Worm (Caenorhabditis elegans): Measurements from ENCODE around the gene T25B9.8.

The T25B9.8 gene

DNA sequence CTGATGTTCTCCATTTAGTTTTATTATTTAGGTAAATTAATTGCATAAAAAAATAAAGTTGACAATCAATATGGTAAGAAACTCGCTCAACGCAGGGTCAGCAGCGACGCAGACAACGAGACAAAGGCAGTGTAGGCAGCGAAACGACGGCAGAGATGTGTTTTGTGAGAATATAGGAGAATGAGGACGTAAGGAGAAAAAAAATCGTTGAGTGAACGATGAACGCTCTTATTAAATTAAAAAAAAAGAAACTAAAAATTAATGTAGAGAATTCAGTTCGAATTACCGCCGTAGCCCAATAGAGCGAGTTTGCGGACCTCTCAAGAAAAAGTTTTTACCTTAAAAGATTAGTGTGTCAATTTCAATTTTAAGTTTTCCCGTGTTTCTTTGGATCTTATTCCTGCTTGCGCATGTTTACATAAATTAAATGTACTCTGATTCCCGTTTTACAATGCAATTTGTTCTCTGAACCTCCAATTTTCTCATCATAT, at the start of gene T25B9.8:
Gene T25B9.8, minus strand, starts transcription at position 51 of the 491 bp plus-strand sequence.
- TF ChIP-seq unc-62 (GFP tag; optimal IDR thresholded peaks at IDR 0.05), result no peak

DNA sequence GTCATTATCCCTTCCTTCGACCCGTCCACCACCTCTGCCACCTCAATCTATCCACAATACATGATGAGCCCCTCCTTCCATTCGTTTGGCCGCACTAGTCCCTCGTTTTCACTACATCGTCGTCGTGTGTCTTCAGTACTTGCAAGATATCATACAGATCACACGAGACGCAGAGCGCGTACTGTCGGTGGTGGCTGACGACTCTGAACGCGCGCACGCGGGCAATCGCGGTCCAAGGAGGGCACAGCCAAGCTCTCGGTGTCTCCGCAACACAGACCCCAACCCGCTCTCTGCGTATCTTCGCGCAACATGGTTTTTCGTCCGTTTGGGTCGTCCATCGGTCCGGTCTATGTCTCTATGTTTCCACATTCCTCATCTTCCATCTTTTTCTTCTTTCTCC, 49.0 kb upstream of the T25B9.8 start:
- no peak for TF ChIP-seq unc-62 (GFP tag; optimal IDR thresholded peaks at IDR 0.05)

- TF ChIP-seq unc-62 (GFP tag; optimal IDR thresholded peaks at IDR 0.05), result no peak
These were observed 48.0 kb upstream of the T25B9.8 start for ce11 chrIV:10815950-10816349.

DNA sequence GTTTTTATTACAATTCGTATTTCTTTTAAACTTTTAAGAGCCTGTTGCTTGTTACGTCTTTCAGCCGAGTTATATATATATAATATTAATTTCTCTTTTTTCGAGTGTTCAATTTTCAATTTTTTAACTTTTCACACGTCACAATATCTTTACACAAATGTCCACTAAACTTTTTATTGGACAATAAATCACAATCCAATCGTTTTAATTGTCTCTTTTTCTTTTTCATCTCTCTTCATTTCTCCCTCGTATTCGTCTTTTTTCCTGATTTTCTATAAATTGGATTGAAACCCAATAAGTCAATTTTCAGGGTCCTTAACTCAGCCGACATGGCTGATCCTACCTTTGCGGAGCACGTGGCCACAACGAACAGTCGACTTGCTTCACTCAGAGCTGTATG, 44.1 kb upstream of the T25B9.8 start, which contains the start of gene miz-1:
Gene miz-1, plus strand, starts transcription at position 301 of the 400 bp plus-strand sequence.
- no peak for TF ChIP-seq unc-62 (GFP tag; optimal IDR thresholded peaks at IDR 0.05)

DNA sequence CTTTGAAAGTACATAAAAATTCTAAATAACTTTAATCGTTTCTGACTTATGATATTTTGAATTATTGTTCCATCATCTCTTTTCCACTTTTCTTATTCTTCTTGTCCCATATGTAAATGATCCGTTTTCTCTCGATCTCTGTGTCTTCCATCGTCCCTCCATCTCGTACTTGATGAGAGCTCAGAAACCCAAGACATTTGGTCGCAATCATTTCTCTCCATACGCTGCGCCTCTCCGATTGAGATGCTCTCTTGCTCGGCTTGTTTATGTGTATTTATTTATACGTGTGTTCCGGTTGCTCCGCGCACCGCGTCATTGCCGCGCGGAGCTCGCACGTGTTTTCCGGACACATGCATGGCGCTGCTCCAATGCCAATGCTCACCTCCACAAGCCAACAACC, 43.4 kb upstream of the T25B9.8 start:
- TF ChIP-seq unc-62 (GFP tag; optimal IDR thresholded peaks at IDR 0.05), result no peak

- no peak for TF ChIP-seq unc-62 (GFP tag; optimal IDR thresholded peaks at IDR 0.05)
These were observed 42.8 kb upstream of the T25B9.8 start for ce11 chrIV:10810820-10811219.

DNA sequence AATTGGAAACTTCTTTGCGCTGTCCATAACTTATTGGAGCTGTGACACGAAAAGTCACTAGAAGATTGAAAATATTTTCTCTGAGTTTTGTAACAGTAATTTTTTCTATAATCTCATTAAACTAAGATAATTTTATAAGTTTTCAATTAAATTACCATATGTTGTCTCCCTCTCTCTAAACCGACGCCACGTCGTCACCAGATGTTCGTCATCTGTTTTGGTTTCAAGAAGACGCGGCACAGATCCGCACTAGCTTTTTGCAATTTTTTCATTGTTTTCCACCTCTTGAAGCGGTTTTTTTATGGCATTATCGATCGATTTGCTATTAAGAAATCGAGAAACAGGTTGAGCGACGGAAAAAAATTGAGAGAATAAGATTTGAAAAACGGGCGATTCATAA, 36.0 kb upstream of the T25B9.8 start:
- no peak for TF ChIP-seq unc-62 (GFP tag; optimal IDR thresholded peaks at IDR 0.05)

DNA sequence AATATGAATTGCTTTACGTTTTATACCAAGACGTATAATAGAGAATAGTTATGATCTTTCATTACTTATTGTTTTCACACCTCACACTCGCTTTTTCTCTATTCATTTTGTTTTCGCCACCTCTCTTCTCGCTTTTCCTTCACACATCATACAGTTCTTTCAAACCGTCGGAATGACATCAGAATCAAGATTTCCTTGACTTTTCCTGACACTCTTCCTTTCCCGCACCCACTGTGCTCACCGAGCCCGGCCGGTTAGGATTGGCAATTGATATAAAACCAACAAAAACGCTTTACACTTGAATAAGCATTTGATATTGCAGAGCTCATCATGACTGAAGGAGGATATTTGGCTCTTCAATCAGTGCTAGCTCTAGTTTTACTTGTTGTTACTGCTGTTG, 31.4 kb upstream of the T25B9.8 start, which contains the start of gene zipt-2.1:
Gene zipt-2.1, plus strand, starts transcription at position 301 of the 400 bp plus-strand sequence.
- no peak for TF ChIP-seq unc-62 (GFP tag; optimal IDR thresholded peaks at IDR 0.05)

ce11 chrIV:10798604-10799003, 30.6 kb upstream of the T25B9.8 start:
- TF ChIP-seq unc-62 (GFP tag; optimal IDR thresholded peaks at IDR 0.05), result no peak

- no peak for TF ChIP-seq unc-62 (GFP tag; optimal IDR thresholded peaks at IDR 0.05)
These were observed 28.7 kb upstream of the T25B9.8 start for ce11 chrIV:10796707-10797106.

- TF ChIP-seq unc-62 (GFP tag; optimal IDR thresholded peaks at IDR 0.05), result no peak
These were observed 27.7 kb upstream of the T25B9.8 start for ce11 chrIV:10795678-10796077.

DNA sequence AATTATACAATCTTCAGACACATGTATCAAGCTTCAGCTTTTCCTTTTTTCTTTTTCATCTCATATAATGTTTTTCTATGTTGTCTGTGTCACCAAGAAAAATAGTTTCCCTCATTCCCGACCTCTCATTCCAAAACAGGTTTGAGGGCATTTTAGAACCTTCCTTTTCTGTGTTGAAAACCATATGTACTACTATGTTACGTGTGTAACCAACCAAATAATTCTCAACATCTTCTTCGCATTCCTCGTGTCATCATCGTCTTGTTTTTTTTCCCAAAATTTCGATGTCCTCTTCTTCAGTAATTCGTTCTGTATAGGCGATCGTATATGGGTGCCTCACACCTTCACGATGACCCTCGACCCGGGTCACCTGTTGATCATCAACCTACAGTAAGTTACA, 22.4 kb upstream of the T25B9.8 start, which contains the start of gene pept-2:
Gene pept-2, plus strand, starts transcription at position 301 of the 400 bp plus-strand sequence.
- no peak for TF ChIP-seq unc-62 (GFP tag; optimal IDR thresholded peaks at IDR 0.05)

DNA sequence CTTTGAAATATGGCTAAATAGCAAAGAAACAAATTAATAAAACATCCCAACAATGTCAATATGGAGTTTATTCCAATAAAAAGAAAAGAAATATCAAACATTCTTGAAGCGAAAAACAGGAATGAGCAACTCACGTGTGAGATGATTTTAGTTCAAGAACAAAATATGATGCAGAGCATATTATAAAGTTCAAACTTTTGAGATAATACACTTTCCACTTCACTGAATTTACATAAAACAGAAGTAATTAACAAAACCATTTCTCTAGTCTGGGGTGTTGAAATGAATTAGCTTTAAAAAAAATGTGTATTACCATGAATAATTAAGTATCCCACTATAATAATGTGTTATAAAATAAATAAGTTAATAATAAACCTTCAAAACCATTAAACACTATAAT, 18.7 kb upstream of the T25B9.8 start, which contains the start of gene srd-7:
Gene srd-7, minus strand, starts transcription at position 101 of the 400 bp plus-strand sequence.
- no peak for TF ChIP-seq unc-62 (GFP tag; optimal IDR thresholded peaks at IDR 0.05)

ce11 chrIV:10784085-10784484, 16.1 kb upstream of the T25B9.8 start:
- TF ChIP-seq unc-62 (GFP tag; optimal IDR thresholded peaks at IDR 0.05), result no peak

DNA sequence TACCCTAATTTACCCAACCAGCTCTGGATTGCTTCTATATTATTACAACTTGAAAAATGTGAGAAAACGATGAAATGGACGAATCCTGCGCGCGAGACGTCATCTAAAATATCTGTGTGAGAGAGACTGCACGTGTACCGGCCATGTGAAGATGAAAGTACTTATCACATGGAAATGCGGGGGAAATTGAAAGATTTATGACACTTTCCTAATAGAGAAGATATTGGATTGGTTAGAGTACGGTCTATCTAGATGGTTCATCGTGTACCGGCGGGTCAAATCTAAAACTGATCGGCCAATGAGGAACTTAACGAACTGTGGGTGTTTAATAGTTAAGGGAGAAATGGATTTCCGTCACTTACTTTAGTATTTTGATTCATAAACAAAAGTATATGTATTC, 14.0 kb upstream of the T25B9.8 start:
- TF ChIP-seq unc-62 (GFP tag; optimal IDR thresholded peaks at IDR 0.05), result no peak

- no peak for TF ChIP-seq unc-62 (GFP tag; optimal IDR thresholded peaks at IDR 0.05)
These were observed 13.3 kb upstream of the T25B9.8 start for ce11 chrIV:10781346-10781745.

- no peak for TF ChIP-seq unc-62 (GFP tag; optimal IDR thresholded peaks at IDR 0.05)
These were observed 12.6 kb upstream of the T25B9.8 start, which contains the start of gene swt-3 for ce11 chrIV:10780583-10780982. Gene swt-3 (minus strand): TSS chrIV:10780683.

- no peak for TF ChIP-seq unc-62 (GFP tag; optimal IDR thresholded peaks at IDR 0.05)
These were observed 11.3 kb upstream of the T25B9.8 start for ce11 chrIV:10779328-10779727.
